Fruit fly (Drosophila melanogaster) Kc167 (cell line): ENCODE data around the gene Taf10.

ENCODE experiments used
- Myc ChIP-seq: fragments of >200 bp; optimal IDR thresholded peaks from 2 replicates; lab custom pipeline; 2017; ENCODE audit warnings: missing external identifiers
- Sin3A ChIP-seq: fragments of >200 bp; optimal IDR thresholded peaks from 2 replicates; lab custom pipeline; 2018; ENCODE audit warnings: missing external identifiers
- h ChIP-seq: fragments of >200 bp; optimal IDR thresholded peaks from 3 replicates; lab custom pipeline; 2018; ENCODE audit warnings: missing external identifiers
- insv ChIP-seq: fragments of >200 bp; optimal IDR thresholded peaks from 3 replicates; lab custom pipeline; 2018; ENCODE audit warnings: missing external identifiers
- psq ChIP-seq: fragments of >200 bp; optimal IDR thresholded peaks from 2 replicates; lab custom pipeline; 2017; ENCODE audit warnings: missing external identifiers
- ttk ChIP-seq: sonication (Bioruptor generic); optimal IDR thresholded peaks from 2 replicates; lab custom pipeline; 2017; ENCODE audit warnings: missing external identifiers

- TF ChIP-seq insv (lab: Kevin White, UChicago) (peak; percentile 89), ttk (lab: Kevin White, UChicago) (no peak), psq (lab: Kevin White, UChicago) (no peak), h (lab: Kevin White, UChicago) (peak; percentile 76), Sin3A (no peak), Myc (lab: Kevin White, UChicago) (no peak)
Measured at dm6 chr2L:2755323-2755695, 12.4 kb upstream of the Taf10 start.
